Worm (Caenorhabditis elegans) whole organism, midembryonic: ENCODE results near the gene trxr-1.

Experiments used
- T22C8.4 ChIP-seq: fragments of 200-800 bp; sonication (Bioruptor generic); IDR thresholded peaks from 2 replicates; pipeline ENCODE4 v1.3.6; 2022; ENCODE audit warnings: missing genetic modification characterization, missing compliant biosample characterization
- cog-1 ChIP-seq: sonication (generic microtip); optimal IDR thresholded peaks from 2 replicates; lab custom pipeline; 2016; ENCODE audit warnings: missing genetic modification characterization, missing compliant biosample characterization
- flt-1 ChIP-seq: fragments of 200-800 bp; sonication (Bioruptor generic); IDR thresholded peaks from 2 replicates; pipeline ENCODE4 v1.3.6; 2022; ENCODE audit warnings: missing genetic modification characterization, missing compliant biosample characterization
- klf-2 ChIP-seq: fragments of 200-800 bp; sonication (Bioruptor generic); conservative IDR thresholded peaks from 2 replicates; pipeline ENCODE4 v1.3.6; 2022; ENCODE audit warnings: missing genetic modification reagents, missing genetic modification characterization, missing compliant biosample characterization
- med-1 ChIP-seq: sonication (generic microtip); optimal IDR thresholded peaks from 2 replicates; lab custom pipeline; 2017; ENCODE audit warnings: missing genetic modification characterization, mild to moderate bottlenecking, missing compliant biosample characterization, antibody characterized with exemption, missing genetic modification reagents; ENCODE audit not compliant: insufficient read depth

DNA sequence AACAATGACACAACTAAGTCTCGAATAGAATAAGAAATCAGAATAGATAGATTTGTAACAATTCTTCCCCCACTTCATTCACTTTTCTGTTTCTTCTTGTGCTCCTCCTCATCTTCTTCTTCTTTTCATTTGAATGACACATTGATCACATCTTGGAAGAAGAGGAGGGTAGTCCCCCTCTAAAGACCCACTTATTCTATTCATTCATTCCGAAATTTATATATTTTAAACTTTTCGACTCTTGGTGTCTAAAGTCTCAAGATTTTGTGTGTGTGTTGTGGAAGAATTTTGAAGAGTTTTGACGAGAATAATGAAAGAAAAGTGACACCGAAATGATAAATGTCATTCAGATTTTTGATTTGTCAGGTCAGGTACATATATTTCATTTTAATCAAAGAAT, 20.7 kb upstream of the trxr-1 start:
- TF ChIP-seq med-1 (GFP tag; lab: Kevin White, UChicago) (no peak), flt-1 (GFP tag; lab: Robert Waterston, UW) (no peak), T22C8.4 (GFP tag; lab: Robert Waterston, UW) (no peak), cog-1 (tag; lab: Kevin White, UChicago) (no peak), klf-2 (GFP tag; lab: Robert Waterston, UW) (no peak)
